Worm (Caenorhabditis elegans): ENCODE measurements around the gene str-173.

The str-173 gene

DNA sequence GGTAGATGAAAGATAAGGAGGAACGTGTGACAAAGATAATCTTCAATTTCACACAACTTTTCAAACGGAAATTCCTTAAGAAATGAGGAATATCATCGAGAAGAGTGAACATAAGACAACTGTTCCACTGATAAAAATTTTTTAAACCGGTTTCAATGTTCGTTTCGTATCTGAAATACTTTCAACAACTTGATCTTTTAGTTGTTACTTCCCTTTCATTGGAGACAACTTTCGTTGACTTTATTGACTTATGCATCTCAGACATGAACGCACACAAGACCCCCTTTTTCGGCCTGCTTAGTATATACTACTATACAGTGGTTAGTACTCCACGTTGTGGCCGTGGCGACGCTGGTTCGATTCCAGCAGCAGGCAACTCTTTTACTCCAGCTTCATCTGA lies at the start of gene str-173, which contains the start of gene Y17G9A.4:
TSS of gene str-173 (plus strand) at position 325 of the 400 bp plus-strand sequence.
TSS of gene Y17G9A.4 (minus strand) at position 101 of the 400 bp plus-strand sequence.
- no peak for TF ChIP-seq unc-62 (GFP tag; optimal IDR thresholded peaks at IDR 0.05)

DNA sequence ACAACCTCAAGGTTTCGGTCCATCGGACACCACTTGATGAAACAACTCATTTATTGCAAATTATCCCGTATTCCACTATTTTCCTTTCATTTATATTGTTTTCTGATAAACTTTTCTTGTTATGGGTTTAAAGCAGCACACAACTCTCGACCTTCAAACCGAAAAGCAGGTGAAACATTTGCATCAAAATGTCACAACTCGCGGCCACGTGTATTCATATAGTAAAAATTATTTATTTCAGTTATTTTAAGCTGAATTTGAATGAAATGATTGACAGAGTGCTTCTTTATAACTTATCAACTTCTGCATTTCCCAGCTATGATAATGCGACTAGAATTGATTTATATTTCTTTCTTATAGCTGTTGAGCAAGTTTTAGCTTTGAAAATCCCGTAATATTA lies 49.7 kb upstream of the str-173 start, which contains the start of gene srw-95:
TSS of gene srw-95 (plus strand) at position 213 of the 400 bp plus-strand sequence.
- no peak for TF ChIP-seq unc-62 (GFP tag; optimal IDR thresholded peaks at IDR 0.05)

DNA sequence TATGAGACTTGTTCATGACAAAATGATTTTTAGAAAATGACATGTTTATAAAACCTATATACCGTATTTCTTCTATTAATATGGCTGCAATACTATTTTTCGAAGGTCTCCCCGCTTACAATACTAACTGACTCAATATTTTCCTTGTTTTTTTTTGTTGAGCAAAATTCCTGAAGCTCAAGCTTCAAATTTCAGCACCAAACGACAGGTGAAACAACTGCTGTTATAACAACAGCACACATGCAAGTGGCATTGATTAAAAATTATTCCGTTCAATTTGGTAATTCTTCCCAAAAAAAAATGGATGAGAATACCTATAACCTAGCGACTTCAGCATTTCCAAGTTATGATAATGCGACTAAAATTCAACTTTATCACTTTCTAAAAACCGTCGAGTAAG lies 47.4 kb upstream of the str-173 start, which contains the start of gene srw-94:
TSS of gene srw-94 (plus strand) at position 301 of the 400 bp plus-strand sequence.
- TF ChIP-seq unc-62 (GFP tag; optimal IDR thresholded peaks at IDR 0.05) = no peak

DNA sequence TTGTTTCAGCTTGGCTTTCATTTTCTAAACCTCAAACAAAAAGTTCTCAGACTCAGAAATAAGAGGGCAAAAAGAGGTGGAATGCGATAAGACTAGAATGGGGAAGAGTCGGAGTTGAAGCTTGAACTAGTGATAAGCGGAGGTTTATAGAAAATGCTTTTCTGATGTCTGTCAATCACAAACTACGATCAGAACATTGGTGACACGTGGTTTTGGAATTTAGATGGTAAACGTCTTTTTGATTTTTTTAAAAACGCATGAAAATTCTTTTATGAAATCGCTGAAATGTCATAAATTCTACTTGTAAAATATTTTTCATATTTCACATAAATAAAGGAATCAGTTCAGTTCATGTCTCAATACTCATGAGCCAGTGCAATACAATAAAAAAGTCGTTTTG lies 40.5 kb upstream of the str-173 start, which contains the start of gene H06H21.8:
TSS of gene H06H21.8 (minus strand) at position 78 of the 400 bp plus-strand sequence.
- no peak for TF ChIP-seq unc-62 (GFP tag; optimal IDR thresholded peaks at IDR 0.05)

DNA sequence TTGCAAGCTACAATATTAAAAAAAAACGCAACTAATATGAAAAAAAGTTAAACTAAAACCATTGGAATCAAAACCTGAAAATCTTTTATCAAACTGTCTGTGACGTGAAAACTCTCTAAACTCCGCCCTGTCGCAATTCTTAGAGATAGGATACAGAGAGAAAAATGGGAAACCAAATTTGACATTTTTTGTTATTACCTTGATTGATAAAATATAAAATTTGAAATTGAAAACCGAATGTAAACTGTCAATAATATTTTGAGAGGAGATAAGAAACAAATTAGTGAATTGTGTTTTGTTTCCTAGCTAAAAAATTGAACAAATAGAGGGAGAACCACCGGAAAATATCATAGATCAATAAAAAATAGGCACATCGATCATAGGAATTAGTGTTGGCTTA lies 39.7 kb upstream of the str-173 start:
- TF ChIP-seq unc-62 (GFP tag; optimal IDR thresholded peaks at IDR 0.05) = no peak

DNA sequence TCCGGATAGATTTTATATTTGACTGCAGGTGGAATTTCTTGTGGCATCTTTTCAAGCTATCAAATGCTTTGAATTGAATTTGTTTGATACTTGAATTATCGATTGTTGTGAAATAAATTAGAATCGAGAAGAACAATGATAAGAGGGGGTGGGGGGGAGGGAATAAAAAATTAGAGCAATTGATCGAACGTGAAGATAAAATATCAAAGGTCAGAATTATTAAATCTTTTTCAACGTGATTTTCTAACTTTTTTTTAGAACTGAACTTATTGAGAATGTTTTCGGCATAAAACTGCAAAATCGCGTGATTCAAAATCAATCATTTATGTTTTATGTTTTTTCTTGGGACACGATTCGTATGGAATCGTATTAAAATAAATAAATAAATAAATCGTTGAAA lies 34.4 kb upstream of the str-173 start, which contains the start of gene mpz-4:
TSS of gene mpz-4 (minus strand) at position 101 of the 400 bp plus-strand sequence.
- TF ChIP-seq unc-62 (GFP tag; optimal IDR thresholded peaks at IDR 0.05) = no peak

DNA sequence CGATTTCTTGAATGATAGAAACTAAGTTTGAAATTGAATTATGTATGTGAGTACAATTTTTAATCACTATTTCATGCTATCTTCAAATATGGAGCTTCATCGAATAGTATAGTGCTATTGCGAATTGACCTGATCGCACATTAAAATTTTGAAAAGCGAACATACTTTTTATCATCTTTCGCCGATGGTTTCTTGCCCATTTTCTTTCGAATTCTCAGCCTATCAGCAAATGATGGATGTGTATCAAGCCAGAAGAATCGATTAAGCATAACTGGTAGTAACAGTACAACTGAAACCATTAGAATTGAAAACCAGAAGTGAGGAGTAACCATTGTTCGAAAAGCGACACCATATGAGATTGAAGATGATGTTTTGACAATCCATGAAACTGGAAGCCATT lies 31.9 kb upstream of the str-173 start:
- no peak for TF ChIP-seq unc-62 (GFP tag; optimal IDR thresholded peaks at IDR 0.05)

DNA sequence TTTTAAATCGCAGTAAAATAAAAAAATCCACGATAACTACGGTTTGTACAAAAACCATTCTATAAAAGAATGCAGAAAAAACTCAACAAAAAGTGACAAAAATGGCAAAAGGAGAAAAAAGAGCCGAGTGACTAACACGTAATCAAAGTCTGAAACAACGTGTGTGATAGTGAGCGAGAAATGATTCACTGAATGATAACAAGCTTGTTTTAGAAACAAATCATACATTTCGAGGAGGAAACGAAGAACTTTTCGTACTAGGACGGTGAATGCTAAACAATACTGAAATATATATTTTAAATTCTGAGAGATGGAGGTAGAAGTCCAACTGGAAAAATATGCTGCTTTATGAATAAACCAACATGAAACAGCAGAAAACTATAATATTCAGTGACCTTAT lies 19.5 kb upstream of the str-173 start:
- no peak for TF ChIP-seq unc-62 (GFP tag; optimal IDR thresholded peaks at IDR 0.05)

DNA sequence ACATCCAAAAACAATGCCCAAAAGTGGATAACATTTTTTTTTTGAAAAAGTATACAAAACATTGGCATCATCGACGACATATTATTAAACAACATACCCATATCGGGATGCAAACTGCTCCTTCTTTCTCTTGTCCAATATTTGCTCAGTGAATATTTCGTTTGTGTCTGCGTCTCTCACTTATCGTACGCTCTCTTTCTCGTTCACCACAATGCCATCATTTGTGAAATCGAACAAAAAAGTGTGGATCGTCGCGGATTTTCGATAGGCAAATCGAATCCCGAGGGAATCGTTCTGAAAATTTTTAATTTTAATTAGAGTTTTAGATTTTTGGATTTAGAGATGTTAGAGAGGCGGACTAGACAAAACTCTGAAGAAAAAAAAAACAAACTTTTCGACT lies 14.8 kb upstream of the str-173 start, which contains the start of gene tat-2:
TSS of gene tat-2 (minus strand) at position 101 of the 400 bp plus-strand sequence.
- no peak for TF ChIP-seq unc-62 (GFP tag; optimal IDR thresholded peaks at IDR 0.05)

DNA sequence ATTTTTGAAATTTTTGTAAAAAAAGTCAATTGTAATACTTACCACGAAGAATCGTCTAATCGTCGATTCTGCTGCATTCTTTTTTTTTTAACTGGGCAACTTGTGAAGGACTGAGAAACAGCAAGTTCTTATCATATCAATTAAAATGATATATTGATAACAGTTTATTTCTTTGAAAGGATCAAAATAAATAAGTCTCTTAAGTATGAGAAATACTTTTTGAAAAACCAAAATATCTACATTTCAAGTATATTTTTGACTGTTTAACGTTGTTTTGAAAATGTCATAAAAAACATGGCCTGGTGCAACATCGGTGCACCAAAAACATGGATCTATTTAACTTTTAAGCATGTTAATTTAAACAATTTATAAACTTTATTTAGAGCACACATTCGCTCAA lies 5.4 kb upstream of the str-173 start, which contains the start of gene Y17G9A.2:
TSS of gene Y17G9A.2 (minus strand) at position 101 of the 400 bp plus-strand sequence.
- no peak for TF ChIP-seq unc-62 (GFP tag; optimal IDR thresholded peaks at IDR 0.05)

DNA sequence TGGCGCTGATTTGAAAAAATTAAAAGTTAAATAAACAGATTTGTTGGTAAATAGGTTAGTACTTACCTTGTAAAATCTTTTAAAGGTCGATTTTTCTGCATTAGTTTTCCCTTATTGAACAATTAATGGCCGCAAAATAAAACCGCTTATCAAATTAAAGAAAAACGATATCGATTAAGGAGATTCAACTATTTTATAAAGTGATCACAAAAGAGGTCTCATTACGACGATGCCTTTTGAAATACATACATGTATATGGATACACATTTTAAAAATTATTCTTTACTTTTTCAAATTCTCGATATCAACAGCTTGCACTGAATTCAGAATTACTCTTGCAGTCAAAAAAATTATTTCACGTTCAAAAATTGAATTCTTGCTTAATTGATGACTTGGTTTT lies 3.0 kb upstream of the str-173 start, which contains the start of gene Y17G9A.3:
TSS of gene Y17G9A.3 (minus strand) at position 101 of the 400 bp plus-strand sequence.
- no peak for TF ChIP-seq unc-62 (GFP tag; optimal IDR thresholded peaks at IDR 0.05)

DNA sequence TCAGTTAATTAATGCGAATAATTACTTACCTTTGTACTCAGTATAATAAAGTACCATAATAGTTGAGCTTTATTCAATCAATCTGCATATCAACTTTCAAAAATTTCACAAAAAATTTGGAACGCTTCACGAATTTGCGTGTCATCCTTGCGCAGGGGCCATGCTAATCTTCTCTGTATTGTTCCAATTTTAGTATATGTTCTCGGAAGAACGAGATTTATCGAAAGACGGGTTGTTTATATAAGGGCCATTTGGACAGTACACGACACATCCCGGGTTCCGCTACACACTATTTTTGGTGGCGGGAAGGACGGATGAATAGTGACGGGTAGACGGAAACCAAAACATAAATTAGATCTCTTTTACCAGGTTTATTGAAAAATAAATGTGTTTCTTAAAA lies 3.0 kb downstream of the str-173 start:
- no peak for TF ChIP-seq unc-62 (GFP tag; optimal IDR thresholded peaks at IDR 0.05)

DNA sequence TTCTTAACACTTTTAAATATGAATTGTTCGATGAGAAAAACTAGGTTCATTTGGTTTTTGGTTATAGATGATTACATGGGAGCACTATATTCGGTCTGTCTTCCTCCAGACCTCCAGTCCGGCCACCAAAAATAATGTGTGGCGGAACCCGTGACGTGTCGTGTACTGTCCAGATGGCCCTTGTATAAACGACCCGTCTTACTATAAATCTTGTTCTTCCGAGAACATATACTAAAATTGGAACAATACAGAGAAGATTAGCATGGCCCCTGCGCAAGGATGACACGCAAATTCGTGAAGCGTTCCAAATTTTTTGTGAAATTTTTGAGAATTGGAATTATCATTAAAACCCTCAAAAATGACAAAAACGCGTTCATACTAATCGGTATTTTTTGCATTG lies 5.0 kb downstream of the str-173 start:
- no peak for TF ChIP-seq unc-62 (GFP tag; optimal IDR thresholded peaks at IDR 0.05)

DNA sequence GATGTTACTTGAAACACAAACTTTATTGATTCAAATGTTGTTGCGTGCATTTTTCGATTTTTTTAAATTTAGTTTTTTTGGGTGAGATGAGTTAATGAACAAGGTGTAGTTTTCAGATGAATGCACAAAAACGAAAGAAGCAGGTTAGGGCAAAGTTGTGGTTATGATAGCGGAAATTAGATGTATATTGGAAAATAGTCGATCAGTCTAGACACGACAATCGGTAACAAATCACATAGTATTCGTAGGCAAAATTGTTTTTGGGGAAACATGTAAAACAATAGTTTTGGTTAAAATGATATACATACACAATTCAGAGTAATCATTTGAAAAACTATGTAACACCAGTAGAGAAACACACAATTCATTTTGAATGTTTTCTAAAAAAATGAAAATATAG lies 6.0 kb downstream of the str-173 start, which contains the start of gene str-172:
TSS of gene str-172 (minus strand) at position 101 of the 400 bp plus-strand sequence.
- no peak for TF ChIP-seq unc-62 (GFP tag; optimal IDR thresholded peaks at IDR 0.05)

DNA sequence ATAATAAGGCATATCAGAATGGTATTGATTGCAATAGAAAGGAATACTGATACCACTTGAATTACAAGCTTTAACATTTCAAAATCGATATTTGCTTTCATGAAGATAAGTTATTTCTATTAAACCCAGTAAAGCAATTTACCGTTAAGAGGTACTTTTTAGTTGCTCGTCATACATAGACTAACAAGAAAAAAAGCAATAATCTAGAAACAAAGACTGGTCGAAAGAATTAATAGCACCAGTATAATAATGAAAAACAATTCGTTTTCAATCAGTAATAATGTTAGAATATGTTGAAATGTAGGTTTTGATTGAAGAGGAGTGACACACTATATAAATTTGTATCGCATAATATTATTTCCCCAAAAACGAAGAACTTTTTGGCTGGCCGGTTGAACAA lies 9.0 kb downstream of the str-173 start, which contains the start of gene str-175:
TSS of gene str-175 (minus strand) at position 101 of the 400 bp plus-strand sequence.
- no peak for TF ChIP-seq unc-62 (GFP tag; optimal IDR thresholded peaks at IDR 0.05)

DNA sequence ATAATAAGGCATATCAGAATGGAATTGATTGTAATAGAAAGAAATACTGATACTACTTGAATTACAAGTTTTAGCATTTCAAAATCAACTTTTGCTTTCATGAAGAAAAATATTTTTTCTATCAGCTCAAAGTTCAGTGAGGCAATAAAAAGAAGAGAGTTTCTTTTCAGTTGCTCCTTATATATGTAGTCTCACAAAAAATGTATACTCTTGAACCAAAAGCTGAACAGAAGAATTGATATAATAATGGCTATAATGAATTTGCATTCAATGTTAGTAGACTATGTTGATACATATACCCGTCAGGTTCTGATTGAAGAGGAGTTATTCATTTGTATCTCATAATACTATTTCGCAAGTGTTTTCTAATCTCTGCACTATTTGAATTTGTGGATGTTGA lies 13.0 kb downstream of the str-173 start, which contains the start of gene str-174:
TSS of gene str-174 (minus strand) at position 101 of the 400 bp plus-strand sequence.
- no peak for TF ChIP-seq unc-62 (GFP tag; optimal IDR thresholded peaks at IDR 0.05)

DNA sequence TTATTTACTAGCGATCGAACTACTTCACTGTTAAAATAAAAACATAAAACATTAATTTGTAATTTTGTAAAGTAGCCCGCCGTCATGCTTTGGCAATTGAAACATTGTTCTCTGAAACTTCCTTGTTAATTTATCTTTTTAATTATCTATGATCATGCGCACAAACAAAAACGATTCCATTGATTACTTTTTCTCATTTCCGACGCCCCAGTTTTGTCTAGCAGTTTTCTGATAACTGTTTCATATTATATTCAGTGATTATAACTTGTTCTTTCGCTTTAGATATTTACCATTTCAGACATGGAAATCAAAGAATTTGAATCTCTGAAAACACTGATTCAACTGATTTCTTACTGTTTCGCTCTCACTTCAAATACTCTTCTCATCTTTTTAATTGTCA lies 15.5 kb downstream of the str-173 start, which contains the start of gene str-170:
TSS of gene str-170 (plus strand) at position 301 of the 400 bp plus-strand sequence.
- no peak for TF ChIP-seq unc-62 (GFP tag; optimal IDR thresholded peaks at IDR 0.05)

Data from whole organism, dauer.